Fruit fly (Drosophila melanogaster): ENCODE measurements around the gene CG14377.
A peak's percentile ranks its signal among the peaks of the same experiment; 100 is the strongest.

CG14377 gene

dm6 chr3R:13403032-13403459 is 5.4 kb downstream of the CG14377 start, which contains the start of gene Dpm3 (continued):
- TF ChIP-seq Bgb (GFP tag; IDR thresholded peaks at IDR 0.05; ENCODE audit: partially characterized antibody) (peak; percentile 92), hkb (optimal IDR thresholded peaks at IDR 0.05) (peak; percentile 62), hkb (GFP tag; IDR thresholded peaks at IDR 0.05) (no peak), CrebB (tag; optimal IDR thresholded peaks at IDR 0.05) (no peak), CG16779 (GFP tag; IDR thresholded peaks at IDR 0.05) (no peak), mld (GFP tag; IDR thresholded peaks at IDR 0.05; ENCODE audit: partially characterized antibody) (peak; percentile 75; the same call in 2 of the 3 replicates), ash1 (GFP tag; optimal IDR thresholded peaks at IDR 0.05) (no peak), Chrac-16 (GFP tag; optimal IDR thresholded peaks at IDR 0.05) (no peak), HLH3B (GFP tag; IDR thresholded peaks at IDR 0.05) (no peak), CG8281 (tag; optimal IDR thresholded peaks at IDR 0.05) (no peak), crc (GFP tag; optimal IDR thresholded peaks at IDR 0.05) (no peak), Eip74EF (GFP tag; optimal IDR thresholded peaks at IDR 0.05) (no peak), Poxn (GFP tag; IDR thresholded peaks at IDR 0.05) (no peak), CG4820 (GFP tag; optimal IDR thresholded peaks at IDR 0.05) (peak; percentile 17), Optix (GFP tag; IDR thresholded peaks at IDR 0.05) (no peak), CG7987 (GFP tag; optimal IDR thresholded peaks at IDR 0.05) (peak; percentile 9), phol (tag; optimal IDR thresholded peaks at IDR 0.05) (peak; percentile 70), oc (tag; optimal IDR thresholded peaks at IDR 0.05) (no peak), CG2116 (GFP tag; optimal IDR thresholded peaks at IDR 0.05) (peak; percentile 68), maf-S (GFP tag; optimal IDR thresholded peaks at IDR 0.05) (no peak), sna (GFP tag; IDR thresholded peaks at IDR 0.05; ENCODE audit: partially characterized antibody) (peak; percentile 95), trem (tag; optimal IDR thresholded peaks at IDR 0.05) (peak; percentile 82), CG3726 (GFP tag; IDR thresholded peaks at IDR 0.05) (no peak), sens-2 (GFP tag; IDR thresholded peaks at IDR 0.05) (no peak), H15 (GFP tag; IDR thresholded peaks at IDR 0.05) (no peak), CG15269 (tag; optimal IDR thresholded peaks at IDR 0.05) (no peak), mam (GFP tag; optimal IDR thresholded peaks at IDR 0.05) (peak; percentile 56), NFAT (GFP tag; IDR thresholded peaks at IDR 0.05) (peak; percentile 27; the same call in 1 of the 2 replicates), cg (GFP tag; optimal IDR thresholded peaks at IDR 0.05) (no peak), twi (tag; optimal IDR thresholded peaks at IDR 0.05) (no peak), cwo (GFP tag; optimal IDR thresholded peaks at IDR 0.05) (no peak), pnt (GFP tag; optimal IDR thresholded peaks at IDR 0.05) (peak; percentile 28), Gsc (GFP tag; IDR thresholded peaks at IDR 0.05) (no peak), Xbp1 (GFP tag; optimal IDR thresholded peaks at IDR 0.05) (peak; percentile 54), Abd-B (GFP tag; optimal IDR thresholded peaks at IDR 0.05) (peak; percentile 85), D (optimal IDR thresholded peaks at IDR 0.05) (no peak), D (GFP tag; optimal IDR thresholded peaks at IDR 0.05) (no peak), CG7928 (GFP tag; optimal IDR thresholded peaks at IDR 0.05) (no peak), CG6654 (GFP tag; optimal IDR thresholded peaks at IDR 0.05) (no peak), CG18476 (GFP tag; optimal IDR thresholded peaks at IDR 0.05) (no peak), klu (GFP tag; IDR thresholded peaks at IDR 0.05) (no peak), sima (GFP tag; optimal IDR thresholded peaks at IDR 0.05) (no peak), CG10274 (GFP tag; optimal IDR thresholded peaks at IDR 0.05) (no peak), sr (GFP tag; IDR thresholded peaks at IDR 0.05) (no peak), CG3995 (GFP tag; optimal IDR thresholded peaks at IDR 0.05) (no peak), CG10267 (tag; optimal IDR thresholded peaks at IDR 0.05) (peak; percentile 58), schlank (tag; optimal IDR thresholded peaks at IDR 0.05) (no peak), CG13424 (tag; optimal IDR thresholded peaks at IDR 0.05) (peak; percentile 27), Oaz (GFP tag; IDR thresholded peaks at IDR 0.05) (no peak), CG16863 (GFP tag; optimal IDR thresholded peaks at IDR 0.05) (no peak), CG31441 (GFP tag; IDR thresholded peaks at IDR 0.05) (no peak), ATbp (GFP tag; optimal IDR thresholded peaks at IDR 0.05) (no peak)
